Fruit fly (Drosophila melanogaster): Measurements from ENCODE around the gene Nmd3.

Gene Nmd3

DNA sequence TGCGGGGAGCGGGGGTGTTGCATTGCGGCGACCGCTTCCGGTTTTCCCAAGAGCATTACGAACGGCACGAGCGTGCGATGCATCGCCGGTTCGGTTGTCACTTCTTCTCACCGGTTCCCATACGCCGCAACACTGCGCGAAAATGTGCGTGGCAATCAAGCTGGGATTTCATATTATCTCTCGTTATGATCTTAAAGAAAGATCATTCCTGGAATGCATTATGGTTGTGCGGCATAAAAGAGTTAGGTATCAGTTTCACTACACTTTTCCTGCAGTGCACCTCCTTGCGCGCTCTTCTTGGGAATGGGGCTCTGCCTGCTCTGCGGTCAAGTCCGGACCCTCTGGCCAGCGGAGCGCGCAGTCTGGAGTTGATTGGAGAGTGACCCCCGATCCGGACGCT, 18.3 kb downstream of the Nmd3 start (continued):
- TF ChIP-seq chif (GFP tag; optimal IDR thresholded peaks at IDR 0.05) (peak in 1 of 2 experiments; percentile 51), zen (tag; optimal IDR thresholded peaks at IDR 0.05) (no peak), MTF-1 (GFP tag; optimal IDR thresholded peaks at IDR 0.05; ENCODE audit: borderline replicate concordance) (no peak), Abd-B (GFP tag; optimal IDR thresholded peaks at IDR 0.05) (no peak), inv (GFP tag; IDR thresholded peaks at IDR 0.05; ENCODE audit: partially characterized antibody) (no peak), CG31388 (GFP tag; optimal IDR thresholded peaks at IDR 0.05) (no peak), CG15514 (GFP tag; optimal IDR thresholded peaks at IDR 0.05) (no peak), Neu2 (GFP tag; optimal IDR thresholded peaks at IDR 0.05; ENCODE audit: borderline replicate concordance) (no peak), CG31365 (tag; optimal IDR thresholded peaks at IDR 0.05) (no peak), CG4424 (GFP tag; optimal IDR thresholded peaks at IDR 0.05) (peak; percentile 47), CG8290 (GFP tag; optimal IDR thresholded peaks at IDR 0.05) (no peak), CG8290 (tag; optimal IDR thresholded peaks at IDR 0.05) (peak in 1 of 2 experiments; percentile 46), ab (GFP tag; optimal IDR thresholded peaks at IDR 0.05) (no peak), CG34422 (GFP tag; IDR thresholded peaks at IDR 0.05) (0 out of 3 replicates have a peak, but pooled peaks have one; percentile 15), Hr78 (GFP tag; optimal IDR thresholded peaks at IDR 0.05) (no peak), fd96Cb (tag; optimal IDR thresholded peaks at IDR 0.05) (peak; percentile 51), Awh (GFP tag; IDR thresholded peaks at IDR 0.05) (peak; percentile 69), hb (GFP tag; IDR thresholded peaks at IDR 0.05; ENCODE audit: partially characterized antibody) (no peak), D19B (GFP tag; optimal IDR thresholded peaks at IDR 0.05) (no peak), Tbp (GFP tag; optimal IDR thresholded peaks at IDR 0.05) (no peak), sima (GFP tag; optimal IDR thresholded peaks at IDR 0.05) (no peak), unpg (GFP tag; optimal IDR thresholded peaks at IDR 0.05) (peak; percentile 40), abd-A (tag; optimal IDR thresholded peaks at IDR 0.05) (no peak), sc (optimal IDR thresholded peaks at IDR 0.05) (no peak), sc (GFP tag; optimal IDR thresholded peaks at IDR 0.05) (peak; percentile 21), ranshi (GFP tag; IDR thresholded peaks at IDR 0.05) (peak; percentile 61; the same call in 1 of the 2 replicates), Dip3 (GFP tag; optimal IDR thresholded peaks at IDR 0.05) (no peak), pan (optimal IDR thresholded peaks at IDR 0.05) (no peak), pan (GFP tag; optimal IDR thresholded peaks at IDR 0.05 in 1 of 2, IDR thresholded peaks at IDR 0.05 in 1 of 2) (peak in 1 of 2 experiments; percentile 47), CG10274 (GFP tag; optimal IDR thresholded peaks at IDR 0.05) (no peak), CG14441 (GFP tag; IDR thresholded peaks at IDR 0.05) (0 out of 2 replicates have a peak, but pooled peaks have one; percentile 14), dpn (GFP tag; optimal IDR thresholded peaks at IDR 0.05) (peak in 1 of 2 experiments; percentile 10), yki (optimal IDR thresholded peaks at IDR 0.05) (no peak), phol (tag; optimal IDR thresholded peaks at IDR 0.05) (peak; percentile 51), CG30431 (GFP tag; optimal IDR thresholded peaks at IDR 0.05) (no peak), dan (GFP tag; IDR thresholded peaks at IDR 0.05) (no peak), Lhr (GFP tag; optimal IDR thresholded peaks at IDR 0.05) (no peak), CG1529 (GFP tag; optimal IDR thresholded peaks at IDR 0.05) (peak; percentile 17), CG7963 (GFP tag; IDR thresholded peaks at IDR 0.05; ENCODE audit: partially characterized antibody) (no peak), hbn (GFP tag; IDR thresholded peaks at IDR 0.05; ENCODE audit: partially characterized antibody) (no peak), H15 (GFP tag; IDR thresholded peaks at IDR 0.05) (no peak), bcd (GFP tag; optimal IDR thresholded peaks at IDR 0.05) (peak; percentile 53), bowl (GFP tag; IDR thresholded peaks at IDR 0.05) (no peak), CG6683 (GFP tag; optimal IDR thresholded peaks at IDR 0.05) (no peak), CG32772 (GFP tag; IDR thresholded peaks at IDR 0.05) (peak; percentile 59; the same call in 1 of the 2 replicates), CG16863 (GFP tag; optimal IDR thresholded peaks at IDR 0.05) (peak; percentile 34), sens (GFP tag) (peak; percentile 66), NK7.1 (GFP tag; optimal IDR thresholded peaks at IDR 0.05) (no peak), CG15601 (tag; optimal IDR thresholded peaks at IDR 0.05) (no peak), CG10366 (GFP tag; IDR thresholded peaks at IDR 0.05) (peak; percentile 73), CG5245 (GFP tag; optimal IDR thresholded peaks at IDR 0.05) (peak; percentile 14), CG11085 (GFP tag; IDR thresholded peaks at IDR 0.05) (no peak)

Data from whole organism, embryonic.